Fruit fly (Drosophila melanogaster): ENCODE data around the gene CG1695.
A peak's percentile ranks its signal among the peaks of the same experiment; 100 is the strongest.

The CG1695 gene

dm6 chrX:20394066-20394913, 39.5 kb upstream of the CG1695 start, which contains the start of gene HERC2 (continued):
- TF ChIP-seq Opbp (GFP tag; IDR thresholded peaks at IDR 0.05; ENCODE audit: partially characterized antibody) (peak; percentile 94), dysf (GFP tag; IDR thresholded peaks at IDR 0.05) (peak; percentile 62), Dll (GFP tag; IDR thresholded peaks at IDR 0.05; ENCODE audit: partially characterized antibody) (peak; percentile 79), Mad (GFP tag; optimal IDR thresholded peaks at IDR 0.05) (peak; percentile 17), mirr (GFP tag; optimal IDR thresholded peaks at IDR 0.05) (no peak), CG7786 (GFP tag; optimal IDR thresholded peaks at IDR 0.05) (peak; percentile 67), ci (GFP tag; IDR thresholded peaks at IDR 0.05) (0 out of 3 replicates have a peak, but pooled peaks have one; percentile 15), CG32532 (GFP tag; IDR thresholded peaks at IDR 0.05) (peak; percentile 75), knrl (GFP tag; IDR thresholded peaks at IDR 0.05; ENCODE audit: partially characterized antibody) (peak; percentile 85), grau (tag; optimal IDR thresholded peaks at IDR 0.05) (peak; percentile 95), Lhr (GFP tag; optimal IDR thresholded peaks at IDR 0.05) (no peak), CG17802 (tag; optimal IDR thresholded peaks at IDR 0.05) (peak; percentile 46), dati (GFP tag; IDR thresholded peaks at IDR 0.05) (no peak), Tbp (GFP tag; optimal IDR thresholded peaks at IDR 0.05) (no peak), Hr39 (optimal IDR thresholded peaks at IDR 0.05) (no peak), Oli (tag; optimal IDR thresholded peaks at IDR 0.05) (peak; percentile 15), dan (GFP tag; IDR thresholded peaks at IDR 0.05) (no peak), E2f1 (GFP tag; IDR thresholded peaks at IDR 0.05) (peak; percentile 31; the same call in 1 of the 2 replicates), Dp (GFP tag; optimal IDR thresholded peaks at IDR 0.05) (peak; percentile 28), CG17186 (GFP tag; optimal IDR thresholded peaks at IDR 0.05) (peak; percentile 17), Side (GFP tag; optimal IDR thresholded peaks at IDR 0.05) (peak; percentile 44), NK7.1 (GFP tag; optimal IDR thresholded peaks at IDR 0.05) (no peak), Sin3A (optimal IDR thresholded peaks at IDR 0.05) (peak; percentile 5), Xrp1 (GFP tag; IDR thresholded peaks at IDR 0.05) (peak; percentile 61; the same call in 1 of the 2 replicates), CG11398 (GFP tag; optimal IDR thresholded peaks at IDR 0.05) (no peak), chinmo (GFP tag; IDR thresholded peaks at IDR 0.05; ENCODE audit: partially characterized antibody) (peak; percentile 89; the same call in 3 of the 4 replicates), crp (GFP tag; optimal IDR thresholded peaks at IDR 0.05) (no peak), gce (GFP tag; IDR thresholded peaks at IDR 0.05) (no peak), hb (GFP tag; IDR thresholded peaks at IDR 0.05; ENCODE audit: partially characterized antibody) (peak; percentile 91), chn (GFP tag; optimal IDR thresholded peaks at IDR 0.05) (peak; percentile 58), CG16813 (GFP tag; IDR thresholded peaks at IDR 0.05; ENCODE audit: partially characterized antibody) (peak; percentile 91), CG2202 (tag; optimal IDR thresholded peaks at IDR 0.05) (no peak), Awh (GFP tag; IDR thresholded peaks at IDR 0.05) (no peak), sqz (GFP tag; optimal IDR thresholded peaks at IDR 0.05) (no peak), CoRest (tag; optimal IDR thresholded peaks at IDR 0.05) (peak; percentile 39), CG1603 (tag; optimal IDR thresholded peaks at IDR 0.05) (no peak), CG8924 (tag; optimal IDR thresholded peaks at IDR 0.05) (no peak), CG2875 (GFP tag; optimal IDR thresholded peaks at IDR 0.05) (no peak), CG7987 (GFP tag; optimal IDR thresholded peaks at IDR 0.05) (no peak), CG13424 (tag; optimal IDR thresholded peaks at IDR 0.05) (peak; percentile 31), onecut (GFP tag; IDR thresholded peaks at IDR 0.05) (no peak; the same call in 1 of the 2 replicates), ham (GFP tag; IDR thresholded peaks at IDR 0.05) (no peak), vnd (GFP tag; IDR thresholded peaks at IDR 0.05; ENCODE audit: partially characterized antibody) (peak; percentile 87), CG9876 (GFP tag; optimal IDR thresholded peaks at IDR 0.05) (peak; percentile 15), Mes4 (GFP tag; optimal IDR thresholded peaks at IDR 0.05) (peak; percentile 8), CG15696 (tag; optimal IDR thresholded peaks at IDR 0.05) (peak; percentile 19), tll (GFP tag; optimal IDR thresholded peaks at IDR 0.05) (no peak), lmd (GFP tag; IDR thresholded peaks at IDR 0.05) (peak; percentile 41; the same call in 1 of the 2 replicates), crc (GFP tag; optimal IDR thresholded peaks at IDR 0.05) (no peak)

Data from whole organism, embryonic.